Fruit fly (Drosophila melanogaster) whole organism, embryonic: ENCODE data around the gene CG7806.
A peak's percentile ranks its signal among the peaks of the same experiment; 100 is the strongest.

Experiments used
- Atf6 ChIP-seq: fragments of 200-800 bp; sonication (Bioruptor generic); IDR thresholded peaks from 2 replicates; pipeline ENCODE4 v1.3.6; 2022; ENCODE audit warnings: missing biosample characterization, missing genetic modification characterization
- C15 ChIP-seq: fragments of 200-800 bp; sonication (Bioruptor generic); IDR thresholded peaks from 3 replicates; pipeline ENCODE4 v1.3.6; 2022; ENCODE audit warnings: missing biosample characterization, missing genetic modification characterization
- CG10462 ChIP-seq: fragments of 200-800 bp; sonication (Bioruptor generic); optimal IDR thresholded peaks from 2 replicates; lab custom pipeline; 2016; ENCODE audit warnings: missing biosample characterization, missing genetic modification characterization
- CG10979 ChIP-seq: fragments of 200-800 bp; sonication (Bioruptor generic); optimal IDR thresholded peaks from 2 replicates; lab custom pipeline; 2018; ENCODE audit warnings: missing biosample characterization, mild to moderate bottlenecking, missing genetic modification characterization, moderate library complexity
- CG14441 ChIP-seq: fragments of 200-800 bp; sonication (Bioruptor generic); IDR thresholded peaks from 2 replicates; pipeline ENCODE4 v1.3.6; 2022; ENCODE audit warnings: missing biosample characterization, missing genetic modification characterization
- CG1603 ChIP-seq: fragments of 200-800 bp; sonication (Bioruptor generic); optimal IDR thresholded peaks from 2 replicates; lab custom pipeline; 2019; ENCODE audit warnings: missing biosample characterization, mild to moderate bottlenecking, missing genetic modification characterization, moderate library complexity
- CG18011 ChIP-seq: fragments of 200-800 bp; sonication (Bioruptor generic); optimal IDR thresholded peaks from 2 replicates; lab custom pipeline; 2017; ENCODE audit warnings: missing biosample characterization, missing genetic modification characterization, mild to moderate bottlenecking, moderate library complexity, missing genotype
- CG2129 ChIP-seq: fragments of 200-800 bp; sonication (Bioruptor generic); IDR thresholded peaks from 2 replicates; pipeline ENCODE4 v1.3.6; 2022; ENCODE audit warnings: missing biosample characterization, missing genetic modification characterization; ENCODE audit not compliant: partially characterized antibody
- CG2712 ChIP-seq: fragments of 200-800 bp; optimal IDR thresholded peaks from 3 replicates; lab custom pipeline; 2019; ENCODE audit warnings: missing biosample characterization, mild to moderate bottlenecking, missing genetic modification characterization, moderate library complexity
- CG3163 ChIP-seq: fragments of 200-800 bp; sonication (Bioruptor generic); optimal IDR thresholded peaks from 3 replicates; lab custom pipeline; 2016; ENCODE audit warnings: missing biosample characterization, missing genetic modification characterization
- CG32532 ChIP-seq: fragments of 200-800 bp; sonication (Bioruptor generic); IDR thresholded peaks from 2 replicates; pipeline ENCODE4 v1.3.6; 2022; ENCODE audit warnings: missing biosample characterization, missing genetic modification characterization
- CG32772 ChIP-seq: fragments of 200-800 bp; sonication (Bioruptor generic); IDR thresholded peaks from 2 replicates; pipeline ENCODE4 v1.3.6; 2022; ENCODE audit warnings: missing biosample characterization, missing genetic modification characterization
- CG3995 ChIP-seq: fragments of 200-800 bp; sonication (Bioruptor generic); optimal IDR thresholded peaks from 3 replicates; lab custom pipeline; 2016; ENCODE audit warnings: missing biosample characterization, missing genetic modification characterization
- CG4404 ChIP-seq: fragments of 200-800 bp; sonication (Bioruptor generic); IDR thresholded peaks from 2 replicates; pipeline ENCODE4 v1.3.6; 2022; ENCODE audit warnings: missing biosample characterization, missing genetic modification characterization
- CG7357 ChIP-seq: fragments of 200-800 bp; sonication (Bioruptor generic); IDR thresholded peaks from 3 replicates; pipeline ENCODE4 v1.3.6; 2022; ENCODE audit warnings: missing biosample characterization, missing genetic modification characterization
- CG7372 ChIP-seq: fragments of 200-800 bp; sonication (Bioruptor generic); IDR thresholded peaks from 2 replicates; pipeline ENCODE4 v1.3.6; 2022; ENCODE audit warnings: missing biosample characterization, missing genetic modification characterization
- CG9727 ChIP-seq: fragments of 200-800 bp; sonication (Bioruptor generic); optimal IDR thresholded peaks from 3 replicates; lab custom pipeline; 2017; ENCODE audit warnings: missing biosample characterization, mild to moderate bottlenecking, missing genetic modification characterization
- CHES-1-like ChIP-seq: fragments of 200-800 bp; sonication (Bioruptor generic); optimal IDR thresholded peaks from 2 replicates; lab custom pipeline; 2016; ENCODE audit warnings: missing biosample characterization, missing genetic modification characterization
- E2f2 ChIP-seq: fragments of 200-800 bp; sonication (Bioruptor generic); IDR thresholded peaks from 2 replicates; pipeline ENCODE4 v1.3.6; 2022; ENCODE audit warnings: missing biosample characterization, missing genetic modification characterization
- Elba2 ChIP-seq: fragments of 200-800 bp; sonication (Bioruptor generic); optimal IDR thresholded peaks from 3 replicates; lab custom pipeline; 2016; ENCODE audit warnings: missing biosample characterization, missing genetic modification characterization
- Ets97D ChIP-seq: fragments of 200-800 bp; sonication (Bioruptor generic); optimal IDR thresholded peaks from 3 replicates; lab custom pipeline; 2016; ENCODE audit warnings: missing biosample characterization, missing genetic modification characterization
- H2.0 ChIP-seq: fragments of 200-800 bp; sonication (Bioruptor generic); IDR thresholded peaks from 2 replicates; pipeline ENCODE4 v1.3.6; 2022; ENCODE audit warnings: missing biosample characterization, missing genetic modification characterization
- HLH54F ChIP-seq: fragments of 200-800 bp; sonication (Bioruptor generic); optimal IDR thresholded peaks from 3 replicates; lab custom pipeline; 2016; ENCODE audit warnings: missing biosample characterization, missing genetic modification characterization
- Hmx ChIP-seq: fragments of 200-800 bp; sonication (Bioruptor generic); optimal IDR thresholded peaks from 2 replicates; lab custom pipeline; 2016; ENCODE audit warnings: missing biosample characterization, missing genetic modification characterization
- Hr3 ChIP-seq: fragments of 200-800 bp; sonication (Bioruptor generic); optimal IDR thresholded peaks from 3 replicates; lab custom pipeline; 2016; ENCODE audit warnings: missing biosample characterization, missing genetic modification characterization
- Mrtf ChIP-seq: fragments of 200-800 bp; sonication (Bioruptor generic); IDR thresholded peaks from 3 replicates; pipeline ENCODE4 v1.3.6; 2022; ENCODE audit warnings: missing biosample characterization, missing genetic modification characterization
- PHDP ChIP-seq: fragments of 200-800 bp; sonication (Bioruptor generic); optimal IDR thresholded peaks from 3 replicates; lab custom pipeline; 2018; ENCODE audit warnings: missing biosample characterization, mild to moderate bottlenecking, missing genetic modification characterization, moderate library complexity
- Rx ChIP-seq: fragments of 200-800 bp; sonication (Bioruptor generic); IDR thresholded peaks from 2 replicates; pipeline ENCODE4 v1.3.6; 2022; ENCODE audit warnings: missing biosample characterization, missing genetic modification characterization
- Sin3A ChIP-seq: fragments of >200 bp; optimal IDR thresholded peaks from 2 replicates; lab custom pipeline; 2018
- Sry-δ ChIP-seq: fragments of 200-800 bp; sonication (Bioruptor generic); optimal IDR thresholded peaks from 2 replicates; lab custom pipeline; 2016; ENCODE audit warnings: missing biosample characterization, missing genetic modification characterization
- TFAM ChIP-seq: fragments of 200-800 bp; sonication (Bioruptor generic); optimal IDR thresholded peaks from 2 replicates; lab custom pipeline; 2017; ENCODE audit warnings: missing biosample characterization, missing genetic modification characterization, inconsistent platforms
- Trl ChIP-seq, 3 experiments: fragments of >200 bp in 2 of 3; fragments of 200-800 bp in 1 of 3; sonication (Bioruptor generic) in 1 of 3; optimal IDR thresholded peaks; 2 replicates in 1 of 3; 3 replicates in 2 of 3; lab custom pipeline; 2016 to 2017; ENCODE audit warnings: missing biosample characterization in 1 of 3, missing genetic modification characterization in 1 of 3
- al ChIP-seq: fragments of 200-800 bp; sonication (Bioruptor generic); IDR thresholded peaks from 2 replicates; pipeline ENCODE4 v1.3.6; 2022; ENCODE audit warnings: missing biosample characterization, missing genetic modification characterization
- cad ChIP-seq: fragments of >200 bp; optimal IDR thresholded peaks from 2 replicates; lab custom pipeline; 2017; ENCODE audit warnings: missing biosample characterization, missing genetic modification characterization
- cg ChIP-seq: fragments of 200-800 bp; sonication (Bioruptor generic); optimal IDR thresholded peaks from 3 replicates; lab custom pipeline; 2019; ENCODE audit warnings: missing biosample characterization, mild to moderate bottlenecking, missing genetic modification characterization, moderate library complexity
- fu2 ChIP-seq: fragments of 200-800 bp; sonication (Bioruptor generic); optimal IDR thresholded peaks from 2 replicates; lab custom pipeline; 2016; ENCODE audit warnings: missing biosample characterization, missing genetic modification characterization
- gcm2 ChIP-seq: fragments of 200-800 bp; sonication (Bioruptor generic); optimal IDR thresholded peaks from 2 replicates; lab custom pipeline; 2016; ENCODE audit warnings: missing biosample characterization, missing genetic modification characterization
- gem ChIP-seq: fragments of 200-800 bp; sonication (Bioruptor generic); optimal IDR thresholded peaks from 2 replicates; lab custom pipeline; 2019; ENCODE audit warnings: missing biosample characterization, mild to moderate bottlenecking, missing genetic modification characterization, moderate library complexity
- ken ChIP-seq: fragments of 200-800 bp; sonication (Bioruptor generic); IDR thresholded peaks from 3 replicates; pipeline ENCODE4 v1.3.6; 2022; ENCODE audit warnings: missing biosample characterization, missing genetic modification characterization
- klu ChIP-seq: fragments of 200-800 bp; sonication (Bioruptor generic); IDR thresholded peaks from 2 replicates; pipeline ENCODE4 v1.3.6; 2022; ENCODE audit warnings: missing biosample characterization, missing genetic modification characterization
- lmd ChIP-seq: fragments of 200-800 bp; sonication (Bioruptor generic); IDR thresholded peaks from 2 replicates; pipeline ENCODE4 v1.3.6; 2022; ENCODE audit warnings: missing biosample characterization, missing genetic modification characterization
- lov ChIP-seq, 2 experiments: fragments of 200-800 bp in 1 of 2; fragments of >200 bp in 1 of 2; sonication (Bioruptor generic) in 1 of 2; IDR thresholded peaks in 1 of 2; optimal IDR thresholded peaks in 1 of 2; 2 replicates in 1 of 2; 3 replicates in 1 of 2; pipeline versions ENCODE4 v1.3.6 to Lab custom; 2017 to 2022; ENCODE audit warnings: missing biosample characterization in 1 of 2, missing genetic modification characterization in 1 of 2
- nau ChIP-seq: fragments of 200-800 bp; sonication (Bioruptor generic); optimal IDR thresholded peaks from 3 replicates; lab custom pipeline; 2017; ENCODE audit warnings: missing biosample characterization, mild to moderate bottlenecking, missing genetic modification characterization, missing genetic modification reagents
- otp ChIP-seq: fragments of 200-800 bp; sonication (Bioruptor generic); IDR thresholded peaks from 3 replicates; pipeline ENCODE4, ENCODE4 v1.3.6; 2022; ENCODE audit warnings: missing biosample characterization, missing genetic modification characterization
- pita ChIP-seq: fragments of 200-800 bp; sonication (Bioruptor generic); optimal IDR thresholded peaks from 2 replicates; lab custom pipeline; 2017; ENCODE audit warnings: missing biosample characterization, mild to moderate bottlenecking, missing genetic modification characterization
- ro ChIP-seq: fragments of 200-800 bp; sonication (Bioruptor generic); IDR thresholded peaks from 2 replicates; pipeline ENCODE4 v1.3.6; 2022; ENCODE audit warnings: missing biosample characterization, missing genetic modification characterization
- sc ChIP-seq, 3 experiments: fragments of >200 bp in 2 of 3; fragments of 200-800 bp in 1 of 3; sonication (Bioruptor generic) in 1 of 3; optimal IDR thresholded peaks; 2 replicates in 2 of 3; 3 replicates in 1 of 3; lab custom pipeline; 2017; ENCODE audit warnings: mild to moderate bottlenecking in 1 of 3, missing biosample characterization in 1 of 3, missing genetic modification characterization in 1 of 3, missing genetic modification reagents in 1 of 3
- sens ChIP-seq: fragments of 200-800 bp; sonication (Bioruptor generic); peaks from one replicate; lab custom pipeline; 2016; ENCODE audit warnings: missing biosample characterization, missing genetic modification characterization
- sima ChIP-seq: fragments of 200-800 bp; sonication (Bioruptor generic); optimal IDR thresholded peaks from 2 replicates; lab custom pipeline; 2016; ENCODE audit warnings: missing biosample characterization, missing genetic modification characterization
- sisA ChIP-seq: fragments of 200-800 bp; sonication (Bioruptor generic); IDR thresholded peaks from 2 replicates; pipeline ENCODE4 v1.3.6; 2022; ENCODE audit warnings: missing biosample characterization, missing genetic modification characterization
- vnd ChIP-seq: fragments of 200-800 bp; sonication (Bioruptor generic); IDR thresholded peaks from 3 replicates; pipeline ENCODE4 v1.3.6; 2022; ENCODE audit warnings: missing biosample characterization, missing genetic modification characterization; ENCODE audit not compliant: partially characterized antibody
- zen2 ChIP-seq: fragments of 200-800 bp; sonication (Bioruptor generic); IDR thresholded peaks from 3 replicates; pipeline ENCODE4 v1.3.6; 2022; ENCODE audit warnings: missing biosample characterization, missing genetic modification characterization; ENCODE audit not compliant: partially characterized antibody

Gene CG7806

dm6 chr2L:8334705-8335104, 23.5 kb downstream of the CG7806 start (continued):
- TF ChIP-seq nau: no peak
- no peak for TF ChIP-seq CG14441
- peak; percentile 96 for TF ChIP-seq CG18011 (GFP tag; lab: Kevin White, UChicago)
- no peak for TF ChIP-seq Sry-δ
- TF ChIP-seq CG9727 (GFP tag; lab: Kevin White, UChicago): no peak
- TF ChIP-seq CG7357 (GFP tag; lab: Robert Waterston, UW): no peak
- no peak for TF ChIP-seq E2f2 (GFP tag; lab: Robert Waterston, UW)
- no peak for TF ChIP-seq CG4404 (GFP tag; lab: Robert Waterston, UW)
- TF ChIP-seq fu2: no peak
- TF ChIP-seq Ets97D (GFP tag; lab: Kevin White, UChicago): no peak
- TF ChIP-seq CG32772: no peak
- no peak for TF ChIP-seq cad
- TF ChIP-seq zen2 (GFP tag; lab: Robert Waterston, UW): no peak
- TF ChIP-seq otp (GFP tag; lab: Robert Waterston, UW): no peak
- TF ChIP-seq CG10979 (tag; lab: Kevin White, UChicago): peak; percentile 49
- no peak for TF ChIP-seq TFAM (GFP tag; lab: Kevin White, UChicago)
- TF ChIP-seq pita: no peak
- no peak for TF ChIP-seq sima (GFP tag; lab: Kevin White, UChicago)
- TF ChIP-seq ken (GFP tag; lab: Robert Waterston, UW): peak; percentile 39; the same call in 1 of the 3 replicates
- peak; percentile 44 for TF ChIP-seq CG3995 (GFP tag; lab: Kevin White, UChicago)
- no peak for TF ChIP-seq cg
- no peak for TF ChIP-seq H2.0 (GFP tag; lab: Robert Waterston, UW)
- TF ChIP-seq klu (GFP tag; lab: Robert Waterston, UW): no peak
- TF ChIP-seq CG2129 (GFP tag; lab: Robert Waterston, UW): no peak
- TF ChIP-seq sens (GFP tag; lab: Kevin White, UChicago): peak; percentile 81
- no peak for TF ChIP-seq Hmx
- TF ChIP-seq CG2712: no peak
- TF ChIP-seq Atf6 (GFP tag; lab: Robert Waterston, UW): 0 out of 2 replicates have a peak, but pooled peaks have one; percentile 8
- TF ChIP-seq PHDP (tag; lab: Kevin White, UChicago): no peak
- 0 out of 2 replicates have a peak, but pooled peaks have one; percentile 32 for TF ChIP-seq CG32532 (GFP tag; lab: Robert Waterston, UW)
- no peak for TF ChIP-seq Sin3A (lab: Kevin White, UChicago)
- TF ChIP-seq CG10462: no peak
- no peak for TF ChIP-seq ro (GFP tag; lab: Robert Waterston, UW)
- no peak for TF ChIP-seq C15
- no peak for TF ChIP-seq lov (optimal IDR thresholded peaks at IDR 0.05; lab: Kevin White, UChicago)
- peak; percentile 66; the same call in 1 of the 3 replicates for TF ChIP-seq lov (GFP tag; IDR thresholded peaks at IDR 0.05; lab: Robert Waterston, UW)
- TF ChIP-seq al: no peak
- TF ChIP-seq gcm2 (GFP tag; lab: Kevin White, UChicago): no peak
- 0 out of 3 replicates have a peak, but pooled peaks have one; percentile 19 for TF ChIP-seq Mrtf (GFP tag; lab: Robert Waterston, UW)
- TF ChIP-seq CG3163 (GFP tag; lab: Kevin White, UChicago): no peak
- no peak for TF ChIP-seq sc (optimal IDR thresholded peaks at IDR 0.05; lab: Kevin White, UChicago)
- no peak for TF ChIP-seq sc (GFP tag; optimal IDR thresholded peaks at IDR 0.05; lab: Kevin White, UChicago)
- TF ChIP-seq Elba2 (GFP tag; lab: Kevin White, UChicago): no peak
- TF ChIP-seq HLH54F (GFP tag; lab: Kevin White, UChicago): no peak
- TF ChIP-seq vnd (GFP tag; lab: Robert Waterston, UW): no peak
- TF ChIP-seq gem (tag; lab: Kevin White, UChicago): no peak
- TF ChIP-seq Trl (optimal IDR thresholded peaks at IDR 0.05; lab: Kevin White, UChicago): no peak
- TF ChIP-seq Trl (GFP tag; optimal IDR thresholded peaks at IDR 0.05; lab: Kevin White, UChicago): no peak
- peak; percentile 99 for TF ChIP-seq CG7372
- TF ChIP-seq CG1603 (tag; lab: Kevin White, UChicago): no peak
- no peak for TF ChIP-seq lmd (GFP tag; lab: Robert Waterston, UW)
- no peak for TF ChIP-seq CHES-1-like (GFP tag; lab: Kevin White, UChicago)
- no peak for TF ChIP-seq Hr3 (GFP tag; lab: Kevin White, UChicago)
- TF ChIP-seq Rx (GFP tag; lab: Robert Waterston, UW): peak; percentile 40; the same call in 1 of the 2 replicates
- TF ChIP-seq sisA (GFP tag; lab: Robert Waterston, UW): no peak
